Fruit fly (Drosophila melanogaster) S2 (cell line): Measurements from ENCODE around the gene Ciz1.

ENCODE experiments used
- CG8478 ChIP-seq: fragments of >200 bp; optimal IDR thresholded peaks from 2 replicates; lab custom pipeline; 2018
- CTCF ChIP-seq, 2 experiments: fragments of >200 bp; optimal IDR thresholded peaks; 2 replicates each; lab custom pipeline; 2018

DNA sequence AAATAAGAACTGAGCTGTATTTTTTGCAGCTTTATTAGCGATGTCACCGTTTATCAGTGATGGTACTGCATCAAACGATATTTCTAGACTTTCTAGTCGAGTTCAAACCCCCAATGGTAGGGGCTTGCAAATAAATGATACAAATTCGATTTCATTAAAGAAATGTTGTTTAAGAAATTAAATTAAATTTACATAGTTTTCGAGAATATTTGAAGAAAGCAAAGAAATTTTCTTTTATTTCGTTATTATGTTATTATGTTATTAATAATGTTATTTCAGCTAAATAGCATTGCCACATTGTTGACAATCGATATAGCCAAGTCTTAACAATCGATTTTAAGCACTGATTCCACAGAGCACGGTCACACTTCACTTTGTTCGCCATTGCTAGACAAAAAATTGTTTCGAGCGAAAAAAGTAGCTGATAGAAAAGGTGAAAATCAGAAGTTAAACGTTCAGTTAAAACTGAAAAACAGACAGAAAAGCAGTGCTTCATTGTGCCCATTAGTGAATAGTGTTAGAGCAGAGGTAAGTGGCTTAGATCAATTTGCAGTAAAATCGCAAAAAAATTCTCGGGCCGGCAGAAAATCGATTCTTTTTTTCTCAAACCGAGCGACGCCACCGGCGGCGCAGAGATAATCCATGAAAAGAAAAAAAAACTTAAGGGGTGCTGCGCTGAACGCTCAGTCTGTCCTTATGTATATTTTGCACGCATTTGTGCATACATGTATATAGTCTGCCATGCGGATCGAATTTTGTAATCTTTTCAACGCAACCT lies at the start of gene Ciz1, which contains the start of gene iPLA2-VIA:
- TF ChIP-seq CG8478: no peak
- no peak for TF ChIP-seq CTCF (optimal IDR thresholded peaks at IDR 0.05; lab: Kevin White, UChicago)
